Worm (Caenorhabditis elegans): ENCODE measurements around the gene plp-1.

DNA sequence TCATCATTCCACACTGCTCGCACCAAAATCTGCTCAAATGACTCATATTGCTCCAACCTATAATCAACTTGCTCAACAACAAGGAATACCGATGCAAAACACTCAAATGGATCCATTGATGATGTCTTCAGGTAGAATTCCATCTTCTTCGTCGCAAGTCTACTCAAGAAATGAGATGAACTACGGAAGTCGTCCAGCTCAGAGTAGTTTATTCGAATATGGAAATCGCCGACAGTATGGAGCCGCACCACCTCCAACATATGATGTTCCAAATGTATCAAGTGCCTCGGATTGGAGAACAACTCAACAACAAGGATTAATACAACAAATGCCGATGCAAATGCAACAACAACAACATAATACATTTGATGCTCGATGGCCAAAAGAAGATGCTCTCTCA, 10.1 kb upstream of the plp-1 start:
- TF ChIP-seq tbx-11 (GFP tag; IDR thresholded peaks at IDR 0.05), result no peak
- TF ChIP-seq flt-1 (GFP tag; IDR thresholded peaks at IDR 0.05), result no peak
- no peak for TF ChIP-seq ama-1 (optimal IDR thresholded peaks at IDR 0.05)
- no peak for TF ChIP-seq aly-1 (tag; optimal IDR thresholded peaks at IDR 0.05)
- no peak for TF ChIP-seq sea-1 (GFP tag; conservative IDR thresholded peaks at IDR 0.05)
- TF ChIP-seq B0310.2 (tag; optimal IDR thresholded peaks at IDR 0.05), result no peak
- no peak for TF ChIP-seq hnd-1 (tag; optimal IDR thresholded peaks at IDR 0.05)
- TF ChIP-seq ets-7 (tag; optimal IDR thresholded peaks at IDR 0.05), result no peak
- TF ChIP-seq tbx-37 (GFP tag; conservative IDR thresholded peaks at IDR 0.05), result no peak
- no peak for TF ChIP-seq hmbx-1 (tag; optimal IDR thresholded peaks at IDR 0.05)
- no peak for TF ChIP-seq ceh-36 (tag; optimal IDR thresholded peaks at IDR 0.05)
